Worm (Caenorhabditis elegans) whole organism, midembryonic: ENCODE measurements around the gene F15H10.5.

ENCODE experiments used
- T22C8.4 ChIP-seq: fragments of 200-800 bp; sonication (Bioruptor generic); IDR thresholded peaks from 2 replicates; pipeline ENCODE4 v1.3.6; 2022; ENCODE audit warnings: missing genetic modification characterization, missing compliant biosample characterization
- cog-1 ChIP-seq: sonication (generic microtip); optimal IDR thresholded peaks from 2 replicates; lab custom pipeline; 2016; ENCODE audit warnings: missing genetic modification characterization, missing compliant biosample characterization
- klf-2 ChIP-seq: fragments of 200-800 bp; sonication (Bioruptor generic); conservative IDR thresholded peaks from 2 replicates; pipeline ENCODE4 v1.3.6; 2022; ENCODE audit warnings: missing genetic modification reagents, missing genetic modification characterization, missing compliant biosample characterization
- med-1 ChIP-seq: sonication (generic microtip); optimal IDR thresholded peaks from 2 replicates; lab custom pipeline; 2017; ENCODE audit warnings: missing genetic modification characterization, mild to moderate bottlenecking, missing compliant biosample characterization, antibody characterized with exemption, missing genetic modification reagents; ENCODE audit not compliant: insufficient read depth
- ref-1 ChIP-seq: fragments of 200-800 bp; sonication (Bioruptor generic); conservative IDR thresholded peaks from 2 replicates; pipeline ENCODE4 v1.3.6; 2022; ENCODE audit warnings: missing genetic modification reagents, missing genetic modification characterization, missing compliant biosample characterization
- tab-1 ChIP-seq: fragments of 200-800 bp; sonication (Bioruptor generic); IDR thresholded peaks from 2 replicates; pipeline ENCODE4 v1.3.6; 2022; ENCODE audit warnings: missing genetic modification characterization, missing compliant biosample characterization
- ztf-23 ChIP-seq: fragments of 200-800 bp; sonication (Bioruptor generic); IDR thresholded peaks from 2 replicates; pipeline ENCODE4 v1.3.6; 2022; ENCODE audit warnings: missing genetic modification reagents, missing genetic modification characterization, missing compliant biosample characterization
- ztf-29 ChIP-seq: fragments of 200-800 bp; sonication (Bioruptor generic); IDR thresholded peaks from 2 replicates; pipeline ENCODE4 v1.3.6; 2022; ENCODE audit warnings: missing genetic modification reagents, missing genetic modification characterization, missing compliant biosample characterization

DNA sequence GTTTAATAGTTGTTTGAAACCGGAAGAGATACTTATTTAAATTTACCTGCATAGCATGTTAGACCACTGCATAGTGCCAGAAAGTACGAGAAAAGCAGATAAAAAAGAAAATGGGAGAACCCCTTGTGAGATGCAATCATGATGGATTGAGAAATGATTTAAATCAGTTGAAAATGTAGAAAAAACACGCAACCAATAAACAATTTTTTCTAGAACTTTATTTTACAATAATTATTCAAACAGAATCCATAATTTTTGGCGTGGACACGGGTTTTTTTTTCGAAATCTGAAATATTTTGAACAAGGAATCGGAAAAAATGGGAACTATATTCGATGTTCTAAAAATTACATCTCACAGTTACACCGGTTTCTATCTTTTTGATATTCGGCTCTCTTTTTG lies 39.6 kb downstream of the F15H10.5 start, which contains the start of gene AC3.12:
- TF ChIP-seq ztf-23, result no peak
- TF ChIP-seq ref-1, result no peak
- no peak for TF ChIP-seq med-1 (GFP tag; lab: Kevin White, UChicago)
- TF ChIP-seq ztf-29 (GFP tag; lab: Robert Waterston, UW), result no peak
- no peak for TF ChIP-seq klf-2 (GFP tag; lab: Robert Waterston, UW)
- TF ChIP-seq tab-1, result no peak
- TF ChIP-seq cog-1 (tag; lab: Kevin White, UChicago), result no peak
- TF ChIP-seq T22C8.4 (GFP tag; lab: Robert Waterston, UW), result no peak
